Worm (Caenorhabditis elegans): ENCODE data around the gene ZK652.8.

- TF ChIP-seq elt-2 (tag; optimal IDR thresholded peaks at IDR 0.05) (no peak), nhr-12 (tag; optimal IDR thresholded peaks at IDR 0.05) (no peak), nhr-11 (tag; optimal IDR thresholded peaks at IDR 0.05) (no peak), nhr-76 (tag; optimal IDR thresholded peaks at IDR 0.05) (no peak), R02D3.7 (tag; optimal IDR thresholded peaks at IDR 0.05) (no peak), ztf-11 (tag; optimal IDR thresholded peaks at IDR 0.05) (no peak), snpc-4 (tag; optimal IDR thresholded peaks at IDR 0.05) (no peak), nhr-28 (tag; optimal IDR thresholded peaks at IDR 0.05) (no peak), unc-62 (GFP tag; optimal IDR thresholded peaks at IDR 0.05) (no peak), ztf-4 (tag; optimal IDR thresholded peaks at IDR 0.05) (no peak), lsy-12 (tag; optimal IDR thresholded peaks at IDR 0.05) (no peak), elt-3 (tag; optimal IDR thresholded peaks at IDR 0.05) (no peak), daf-12 (tag; optimal IDR thresholded peaks at IDR 0.05) (no peak), zag-1 (tag; optimal IDR thresholded peaks at IDR 0.05) (no peak)
Observed at ce11 chrIII:7866189-7866588, 22.8 kb upstream of the ZK652.8 start, which contains the start of gene cup-4.

Measured in whole organism, L3 larva.